Worm (Caenorhabditis elegans): ENCODE results near the gene W08E12.2.

The W08E12.2 gene

DNA sequence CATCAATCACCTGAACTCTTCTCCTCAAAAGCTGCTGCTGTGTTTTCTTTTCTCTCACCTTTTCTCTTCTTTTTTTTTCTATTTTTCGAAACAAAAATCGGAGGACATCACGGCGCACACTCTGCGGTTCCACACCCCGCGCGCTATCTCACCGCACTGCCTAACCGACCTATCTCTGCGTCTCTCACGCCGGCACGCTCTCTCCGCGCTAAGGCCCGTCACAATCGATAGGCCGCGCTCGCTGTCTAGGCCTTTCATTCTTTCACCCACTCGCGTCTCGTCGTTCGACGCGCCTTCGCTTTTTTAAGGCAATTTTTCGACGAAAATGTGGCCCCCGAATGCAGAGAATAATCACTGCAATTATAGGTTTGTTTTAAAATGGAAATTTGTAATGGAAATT, 5.6 kb downstream of the W08E12.2 start, which contains the start of gene zip-11 (continued):
- TF ChIP-seq mel-28 (tag; optimal IDR thresholded peaks at IDR 0.05; ENCODE audit: borderline replicate concordance) (no peak), Y79H2A.3 (GFP tag; conservative IDR thresholded peaks at IDR 0.05) (no peak), ztf-28 (GFP tag; IDR thresholded peaks at IDR 0.05) (no peak), tlf-1 (GFP tag; optimal IDR thresholded peaks at IDR 0.05) (peak; percentile 14), ZK185.1 (tag; optimal IDR thresholded peaks at IDR 0.05; ENCODE audit: poor library complexity, severe bottlenecking) (no peak), F37B4.10 (GFP tag; IDR thresholded peaks at IDR 0.05) (0 out of 2 replicates have a peak, but pooled peaks have one; percentile 24), pbrm-1 (GFP tag; IDR thresholded peaks at IDR 0.05) (0 out of 2 replicates have a peak, but pooled peaks have one; percentile 36), F23B12.7 (tag; optimal IDR thresholded peaks at IDR 0.05; ENCODE audit: insufficient read depth) (peak; percentile 29), snpc-1.3 (tag; optimal IDR thresholded peaks at IDR 0.05; ENCODE audit: insufficient read depth) (no peak), ceh-40 (GFP tag; IDR thresholded peaks at IDR 0.05) (no peak), K12H6.12 (tag; optimal IDR thresholded peaks at IDR 0.05) (peak; percentile 52), lin-40 (tag; optimal IDR thresholded peaks at IDR 0.05) (peak; percentile 62), ztf-22 (GFP tag; optimal IDR thresholded peaks at IDR 0.05) (peak; percentile 13), lin-35 (GFP tag; optimal IDR thresholded peaks at IDR 0.05) (peak in 1 of 3 experiments; percentile 54), snpc-4 (GFP tag; optimal IDR thresholded peaks at IDR 0.05) (no peak), snpc-4 (tag; optimal IDR thresholded peaks at IDR 0.05) (peak in 1 of 4 experiments; percentile 18), chd-7 (tag; optimal IDR thresholded peaks at IDR 0.05) (no peak), lsl-1 (GFP tag; optimal IDR thresholded peaks at IDR 0.05) (no peak), mes-4 (tag; optimal IDR thresholded peaks at IDR 0.05) (no peak), ceh-91 (GFP tag; IDR thresholded peaks at IDR 0.05) (no peak), F57C9.4 (tag; optimal IDR thresholded peaks at IDR 0.05) (peak; percentile 100), sdz-38 (tag; optimal IDR thresholded peaks at IDR 0.05) (no peak), cebp-2 (GFP tag; IDR thresholded peaks at IDR 0.05) (no peak), him-1 (tag; optimal IDR thresholded peaks at IDR 0.05) (no peak), akir-1 (GFP tag; optimal IDR thresholded peaks at IDR 0.05) (no peak), aptf-2 (GFP tag; conservative IDR thresholded peaks at IDR 0.05) (no peak), unc-62 (GFP tag; optimal IDR thresholded peaks at IDR 0.05) (no peak), tbx-9 (tag; optimal IDR thresholded peaks at IDR 0.05; ENCODE audit: borderline replicate concordance) (no peak), Y95B8A.8 (GFP tag; IDR thresholded peaks at IDR 0.05) (no peak), hsf-1 (GFP tag; IDR thresholded peaks at IDR 0.05) (no peak), attf-5 (GFP tag; optimal IDR thresholded peaks at IDR 0.05) (peak; percentile 66), dox-1 (GFP tag; IDR thresholded peaks at IDR 0.05) (peak; percentile 71), lir-1 (GFP tag; conservative IDR thresholded peaks at IDR 0.05) (no peak), lin-54 (GFP tag; optimal IDR thresholded peaks at IDR 0.05) (peak; percentile 51), lag-1 (GFP tag; IDR thresholded peaks at IDR 0.05) (no peak), nhr-90 (tag; optimal IDR thresholded peaks at IDR 0.05) (peak; percentile 75), ztf-26 (tag; optimal IDR thresholded peaks at IDR 0.05) (peak; percentile 80), C06A6.2 (GFP tag; conservative IDR thresholded peaks at IDR 0.05) (no peak), pha-4 (tag; optimal IDR thresholded peaks at IDR 0.05) (no peak), madf-6 (GFP tag; IDR thresholded peaks at IDR 0.05) (peak; percentile 11; the same call in 1 of the 2 replicates)

DNA sequence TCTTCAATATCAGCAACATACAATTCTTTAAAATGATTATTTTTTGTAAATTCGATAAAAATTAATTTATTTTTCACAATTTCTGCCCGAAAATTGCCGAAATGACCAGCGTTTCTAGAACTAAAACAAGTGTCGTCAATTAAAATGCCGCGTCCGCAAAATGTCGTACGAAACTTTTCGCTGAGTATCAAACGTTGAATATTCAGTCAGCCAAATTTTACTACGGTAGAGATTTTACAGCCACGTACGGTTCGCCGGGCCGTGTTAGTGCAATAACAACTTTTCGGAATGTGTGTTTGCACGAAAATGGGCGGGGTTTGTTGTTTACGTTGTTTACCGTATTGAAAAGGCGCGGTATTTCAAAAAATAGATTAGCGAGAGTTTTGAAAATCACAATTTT, 7.6 kb downstream of the W08E12.2 start:
- TF ChIP-seq madf-8 (GFP tag; conservative IDR thresholded peaks at IDR 0.05) (peak; percentile 93), cebp-2 (GFP tag; IDR thresholded peaks at IDR 0.05) (peak; percentile 95; the same call in 1 of the 2 replicates), Y53G8AR.9 (GFP tag; conservative IDR thresholded peaks at IDR 0.05) (peak; percentile 99), dpl-1 (GFP tag; optimal IDR thresholded peaks at IDR 0.05) (peak; percentile 12), Y95B8A.8 (GFP tag; IDR thresholded peaks at IDR 0.05) (peak; percentile 98), pbrm-1 (GFP tag; IDR thresholded peaks at IDR 0.05) (peak; percentile 98), F37B4.10 (GFP tag; IDR thresholded peaks at IDR 0.05) (peak; percentile 96), athp-1 (tag; optimal IDR thresholded peaks at IDR 0.05) (peak; percentile 2), D2030.7 (GFP tag; IDR thresholded peaks at IDR 0.05) (peak; percentile 95), F57C9.4 (tag; optimal IDR thresholded peaks at IDR 0.05) (peak; percentile 89), aptf-2 (GFP tag; conservative IDR thresholded peaks at IDR 0.05) (peak; percentile 58), attf-3 (GFP tag; conservative IDR thresholded peaks at IDR 0.05) (peak; percentile 87), C17E4.6 (GFP tag; IDR thresholded peaks at IDR 0.05) (peak; percentile 94), nhr-90 (tag; optimal IDR thresholded peaks at IDR 0.05) (peak; percentile 6), gei-17 (GFP tag; optimal IDR thresholded peaks at IDR 0.05) (peak; percentile 51), ekl-4 (GFP tag; IDR thresholded peaks at IDR 0.05) (peak; percentile 98), Y79H2A.3 (GFP tag; conservative IDR thresholded peaks at IDR 0.05) (peak; percentile 98)

All from whole organism, young adult.